Worm (Caenorhabditis elegans): ENCODE data around the gene hgap-2.

DNA sequence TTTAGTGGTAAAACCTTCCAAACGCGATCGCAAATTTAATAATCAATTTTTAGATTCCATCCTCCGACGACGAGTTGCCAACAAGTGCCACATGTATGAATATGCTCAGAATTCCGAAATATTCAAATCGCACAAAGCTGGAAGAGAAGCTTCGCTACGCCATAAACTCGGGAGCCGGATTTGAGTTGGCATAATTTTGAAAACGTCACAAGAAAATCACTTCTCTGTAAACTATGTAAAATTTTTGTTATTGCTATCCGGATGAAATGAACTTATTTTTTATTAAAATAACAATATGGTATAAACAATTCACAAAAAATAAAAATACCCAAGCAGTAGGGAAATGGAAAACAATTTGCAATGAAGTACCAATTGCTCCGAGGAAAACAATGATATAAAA, 15.9 kb downstream of the hgap-2 start:
- no peak for TF ChIP-seq nhr-11 (tag; optimal IDR thresholded peaks at IDR 0.05)
- TF ChIP-seq pqm-1 (tag; optimal IDR thresholded peaks at IDR 0.05) = no peak
- no peak for TF ChIP-seq lsy-2 (tag; optimal IDR thresholded peaks at IDR 0.05)
- TF ChIP-seq unc-39 (tag; optimal IDR thresholded peaks at IDR 0.05) = no peak
- no peak for TF ChIP-seq lin-13 (GFP tag; optimal IDR thresholded peaks at IDR 0.05)
- TF ChIP-seq ceh-28 (tag; optimal IDR thresholded peaks at IDR 0.05) = no peak
- no peak for TF ChIP-seq daf-19 (GFP tag; conservative IDR thresholded peaks at IDR 0.05)
- no peak for TF ChIP-seq R02D3.7 (tag; optimal IDR thresholded peaks at IDR 0.05)
- TF ChIP-seq ces-1 (GFP tag; optimal IDR thresholded peaks at IDR 0.05) = no peak
- no peak for TF ChIP-seq ama-1 (optimal IDR thresholded peaks at IDR 0.05)
- TF ChIP-seq egl-27 (tag; optimal IDR thresholded peaks at IDR 0.05) = no peak
- TF ChIP-seq spr-3 (GFP tag; optimal IDR thresholded peaks at IDR 0.05) = no peak
